Fruit fly (Drosophila melanogaster): Measurements from ENCODE around the gene santa-maria.

Gene santa-maria

dm6 chr2L:7436492-7437324 is 14.3 kb downstream of the santa-maria start (continued):
- peak; percentile 70 for TF ChIP-seq CG9876 (GFP tag; optimal IDR thresholded peaks at IDR 0.05)
- peak; percentile 56 for TF ChIP-seq sd (tag; optimal IDR thresholded peaks at IDR 0.05)
- TF ChIP-seq CG16779 (GFP tag; IDR thresholded peaks at IDR 0.05): peak; percentile 43; the same call in 1 of the 2 replicates
- TF ChIP-seq CG8765 (GFP tag; IDR thresholded peaks at IDR 0.05): no peak
- peak; percentile 70 for TF ChIP-seq ERR (GFP tag; optimal IDR thresholded peaks at IDR 0.05)
- TF ChIP-seq CG7963 (GFP tag; IDR thresholded peaks at IDR 0.05; ENCODE audit: partially characterized antibody): no peak
- TF ChIP-seq Stat92E (GFP tag; optimal IDR thresholded peaks at IDR 0.05): no peak
- peak; percentile 86 for TF ChIP-seq MTF-1 (GFP tag; optimal IDR thresholded peaks at IDR 0.05; ENCODE audit: borderline replicate concordance)
- peak; percentile 39 for TF ChIP-seq Dip3 (GFP tag; optimal IDR thresholded peaks at IDR 0.05)
- TF ChIP-seq Antp (GFP tag; optimal IDR thresholded peaks at IDR 0.05): peak; percentile 56
- TF ChIP-seq Opbp (GFP tag; IDR thresholded peaks at IDR 0.05; ENCODE audit: partially characterized antibody): no peak
- peak; percentile 57 for TF ChIP-seq trh (GFP tag; optimal IDR thresholded peaks at IDR 0.05)
- TF ChIP-seq CG12659 (GFP tag; optimal IDR thresholded peaks at IDR 0.05): peak; percentile 87
- TF ChIP-seq Dek (tag; optimal IDR thresholded peaks at IDR 0.05): peak; percentile 81
- peak; percentile 75 for TF ChIP-seq Fer1 (GFP tag; optimal IDR thresholded peaks at IDR 0.05)
- TF ChIP-seq disco-r (GFP tag; optimal IDR thresholded peaks at IDR 0.05): peak; percentile 31
- TF ChIP-seq Mad (GFP tag; optimal IDR thresholded peaks at IDR 0.05): peak; percentile 53
- no peak for TF ChIP-seq Dfd (GFP tag; optimal IDR thresholded peaks at IDR 0.05)
- peak; percentile 12 for TF ChIP-seq bigmax (GFP tag; optimal IDR thresholded peaks at IDR 0.05)
- no peak for TF ChIP-seq Dref (GFP tag; IDR thresholded peaks at IDR 0.05)
- TF ChIP-seq jing (GFP tag; optimal IDR thresholded peaks at IDR 0.05): no peak
- peak; percentile 64 for TF ChIP-seq gro (GFP tag; optimal IDR thresholded peaks at IDR 0.05)
- no peak for TF ChIP-seq lola (GFP tag; optimal IDR thresholded peaks at IDR 0.05)
- peak; percentile 54; the same call in 1 of the 2 replicates for TF ChIP-seq CG7372 (GFP tag; IDR thresholded peaks at IDR 0.05)
- no peak for TF ChIP-seq CG6791 (GFP tag; IDR thresholded peaks at IDR 0.05; ENCODE audit: partially characterized antibody)
- peak; percentile 61 for TF ChIP-seq CG13424 (tag; optimal IDR thresholded peaks at IDR 0.05)
- peak; percentile 71; the same call in 2 of the 3 replicates for TF ChIP-seq gce (GFP tag; IDR thresholded peaks at IDR 0.05)
- TF ChIP-seq lab (GFP tag; optimal IDR thresholded peaks at IDR 0.05): peak; percentile 91
- no peak for TF ChIP-seq tll (GFP tag; optimal IDR thresholded peaks at IDR 0.05)
- TF ChIP-seq nerfin-1 (tag; optimal IDR thresholded peaks at IDR 0.05): peak; percentile 44
- no peak for TF ChIP-seq dmrt11E (tag; optimal IDR thresholded peaks at IDR 0.05)
- peak; percentile 54 for TF ChIP-seq unpg (GFP tag; optimal IDR thresholded peaks at IDR 0.05)
- TF ChIP-seq ara (GFP tag; IDR thresholded peaks at IDR 0.05): peak; percentile 50; the same call in 1 of the 2 replicates
- TF ChIP-seq Trl (optimal IDR thresholded peaks at IDR 0.05): no peak
- TF ChIP-seq Trl (GFP tag; optimal IDR thresholded peaks at IDR 0.05): peak; percentile 78
- peak; percentile 46 to 62 for TF ChIP-seq Hr51 (GFP tag; optimal IDR thresholded peaks at IDR 0.05)
- peak; percentile 90 for TF ChIP-seq sob (GFP tag; IDR thresholded peaks at IDR 0.05)
- TF ChIP-seq CG18764 (GFP tag; optimal IDR thresholded peaks at IDR 0.05): peak; percentile 76
- TF ChIP-seq CG4360 (GFP tag; IDR thresholded peaks at IDR 0.05): peak; percentile 40
- TF ChIP-seq CG30431 (GFP tag; optimal IDR thresholded peaks at IDR 0.05): peak; percentile 36
- TF ChIP-seq corto (GFP tag; optimal IDR thresholded peaks at IDR 0.05): no peak
- TF ChIP-seq CG9932 (GFP tag; IDR thresholded peaks at IDR 0.05): peak; percentile 67
- no peak for TF ChIP-seq CG9437 (GFP tag; optimal IDR thresholded peaks at IDR 0.05)
- no peak for TF ChIP-seq Gsc (GFP tag; IDR thresholded peaks at IDR 0.05)
- peak; percentile 85 for TF ChIP-seq Rfx (GFP tag; IDR thresholded peaks at IDR 0.05)
- no peak for TF ChIP-seq HLH4C (GFP tag; IDR thresholded peaks at IDR 0.05; ENCODE audit: partially characterized antibody)
- peak; percentile 30 for TF ChIP-seq CG18476 (GFP tag; optimal IDR thresholded peaks at IDR 0.05)
- no peak for TF ChIP-seq CG34224 (GFP tag; IDR thresholded peaks at IDR 0.05; ENCODE audit: partially characterized antibody)
